Fruit fly (Drosophila melanogaster) whole organism, embryonic: ENCODE measurements around the gene IleRS-m.

Source experiments
- B-H1 ChIP-seq: fragments of 200-800 bp; sonication (Bioruptor generic); IDR thresholded peaks from 3 replicates; pipeline ENCODE4 v1.3.6; 2022; ENCODE audit warnings: missing biosample characterization, missing genetic modification characterization
- Blimp-1 ChIP-seq: fragments of 200-800 bp; sonication (Bioruptor generic); optimal IDR thresholded peaks from 3 replicates; lab custom pipeline; 2018; ENCODE audit warnings: missing biosample characterization, missing genetic modification characterization, mild to moderate bottlenecking, moderate library complexity, missing genetic modification reagents
- CG10147 ChIP-seq: fragments of 200-800 bp; sonication (Bioruptor generic); optimal IDR thresholded peaks from 2 replicates; lab custom pipeline; 2019; ENCODE audit warnings: missing biosample characterization, mild to moderate bottlenecking, missing genetic modification characterization, moderate library complexity
- CG1024 ChIP-seq: fragments of 200-800 bp; sonication (Bioruptor generic); IDR thresholded peaks from 2 replicates; pipeline ENCODE4 v1.3.6; 2022; ENCODE audit warnings: missing biosample characterization, missing genetic modification characterization
- CG10543 ChIP-seq: fragments of 200-800 bp; sonication (Bioruptor generic); optimal IDR thresholded peaks from 3 replicates; lab custom pipeline; 2017; ENCODE audit warnings: missing biosample characterization, mild to moderate bottlenecking, missing genetic modification characterization, moderate library complexity
- CG11085 ChIP-seq: fragments of 200-800 bp; sonication (Bioruptor generic); IDR thresholded peaks from 2 replicates; pipeline ENCODE4 v1.3.6; 2022; ENCODE audit warnings: missing biosample characterization, missing genetic modification characterization
- CG11093 ChIP-seq: fragments of 200-800 bp; sonication (Bioruptor generic); IDR thresholded peaks from 3 replicates; pipeline ENCODE4 v1.3.6; 2022; ENCODE audit warnings: missing biosample characterization, missing genetic modification characterization
- CG12071 ChIP-seq: fragments of 200-800 bp; sonication (Bioruptor generic); optimal IDR thresholded peaks from 3 replicates; lab custom pipeline; 2018; ENCODE audit warnings: missing biosample characterization, mild to moderate bottlenecking, missing genetic modification characterization
- CG12236 ChIP-seq: fragments of 200-800 bp; sonication (Bioruptor generic); optimal IDR thresholded peaks from 2 replicates; lab custom pipeline; 2016; ENCODE audit warnings: missing biosample characterization, missing genetic modification characterization
- CG12391 ChIP-seq: fragments of 200-800 bp; sonication (Bioruptor generic); optimal IDR thresholded peaks from 3 replicates; lab custom pipeline; 2018; ENCODE audit warnings: missing biosample characterization, mild to moderate bottlenecking, missing genetic modification characterization, moderate library complexity
- CG15011 ChIP-seq: fragments of 200-800 bp; sonication (Bioruptor generic); optimal IDR thresholded peaks from 3 replicates; lab custom pipeline; 2018; ENCODE audit warnings: missing biosample characterization, mild to moderate bottlenecking, missing genetic modification characterization
- CG18262 ChIP-seq: fragments of 200-800 bp; optimal IDR thresholded peaks from 3 replicates; lab custom pipeline; 2019; ENCODE audit warnings: missing biosample characterization, mild to moderate bottlenecking, missing genetic modification characterization, moderate library complexity
- CG34422 ChIP-seq: fragments of 200-800 bp; sonication (Bioruptor generic); IDR thresholded peaks from 3 replicates; pipeline ENCODE4 v1.3.6; 2022; ENCODE audit warnings: missing biosample characterization, missing genetic modification characterization
- CG3995 ChIP-seq: fragments of 200-800 bp; sonication (Bioruptor generic); optimal IDR thresholded peaks from 3 replicates; lab custom pipeline; 2016; ENCODE audit warnings: missing biosample characterization, missing genetic modification characterization
- CG5953 ChIP-seq: fragments of 200-800 bp; sonication (Bioruptor generic); IDR thresholded peaks from 2 replicates; pipeline ENCODE4 v1.3.6; 2022; ENCODE audit warnings: missing biosample characterization, missing genetic modification characterization
- CG6854 ChIP-seq: fragments of 200-800 bp; sonication (Bioruptor generic); optimal IDR thresholded peaks from 3 replicates; lab custom pipeline; 2017; ENCODE audit warnings: missing biosample characterization, mild to moderate bottlenecking, missing genetic modification characterization
- CG7357 ChIP-seq: fragments of 200-800 bp; sonication (Bioruptor generic); IDR thresholded peaks from 3 replicates; pipeline ENCODE4 v1.3.6; 2022; ENCODE audit warnings: missing biosample characterization, missing genetic modification characterization
- CG7745 ChIP-seq: fragments of 200-800 bp; sonication (Bioruptor generic); optimal IDR thresholded peaks from 2 replicates; lab custom pipeline; 2018; ENCODE audit warnings: missing biosample characterization, mild to moderate bottlenecking, missing genetic modification characterization, moderate library complexity
- CG7839 ChIP-seq: fragments of 200-800 bp; sonication (Bioruptor generic); optimal IDR thresholded peaks from 3 replicates; lab custom pipeline; 2018; ENCODE audit warnings: missing biosample characterization, mild to moderate bottlenecking, missing genetic modification characterization, moderate library complexity
- CG8359 ChIP-seq: fragments of 200-800 bp; sonication (Bioruptor generic); optimal IDR thresholded peaks from 2 replicates; lab custom pipeline; 2017; ENCODE audit warnings: missing biosample characterization, mild to moderate bottlenecking, missing genetic modification characterization, borderline replicate concordance
- Chrac-16 ChIP-seq: fragments of 200-800 bp; sonication (Bioruptor generic); optimal IDR thresholded peaks from 3 replicates; lab custom pipeline; 2016; ENCODE audit warnings: missing biosample characterization, missing genetic modification characterization
- D ChIP-seq, 2 experiments: fragments of 200-800 bp in 1 of 2; fragments of >200 bp in 1 of 2; sonication (Bioruptor generic) in 1 of 2; optimal IDR thresholded peaks; 2 replicates in 1 of 2; 3 replicates in 1 of 2; lab custom pipeline; 2017; ENCODE audit warnings: mild to moderate bottlenecking in 1 of 2, missing biosample characterization in 1 of 2, missing genetic modification characterization in 1 of 2, missing genetic modification reagents in 1 of 2
- D19A ChIP-seq: fragments of 200-800 bp; optimal IDR thresholded peaks from 3 replicates; lab custom pipeline; 2019; ENCODE audit warnings: missing biosample characterization, mild to moderate bottlenecking, missing genetic modification characterization, moderate library complexity
- Doc3 ChIP-seq: fragments of 200-800 bp; sonication (Bioruptor generic); IDR thresholded peaks from 3 replicates; pipeline ENCODE4 v1.3.6; 2022; ENCODE audit warnings: missing biosample characterization, missing genetic modification characterization; ENCODE audit not compliant: partially characterized antibody
- Dp ChIP-seq: fragments of 200-800 bp; sonication (Bioruptor generic); optimal IDR thresholded peaks from 2 replicates; lab custom pipeline; 2018; ENCODE audit warnings: missing biosample characterization, mild to moderate bottlenecking, missing genetic modification characterization, moderate library complexity
- Fer3 ChIP-seq: fragments of 200-800 bp; sonication (Bioruptor generic); optimal IDR thresholded peaks from 2 replicates; lab custom pipeline; 2018; ENCODE audit warnings: missing biosample characterization, mild to moderate bottlenecking, missing genetic modification characterization, moderate library complexity
- HLH4C ChIP-seq: fragments of 200-800 bp; sonication (Bioruptor generic); IDR thresholded peaks from 3 replicates; pipeline ENCODE4 v1.3.6; 2022; ENCODE audit warnings: missing biosample characterization, missing genetic modification characterization; ENCODE audit not compliant: partially characterized antibody
- Hsf ChIP-seq: fragments of 200-800 bp; sonication (Bioruptor generic); optimal IDR thresholded peaks from 3 replicates; lab custom pipeline; 2016; ENCODE audit warnings: missing biosample characterization, missing genetic modification characterization
- MBD-R2 ChIP-seq: fragments of 200-800 bp; sonication (Bioruptor generic); IDR thresholded peaks from 2 replicates; pipeline ENCODE4 v1.3.6; 2022; ENCODE audit warnings: missing biosample characterization, missing genetic modification characterization
- Mad ChIP-seq: fragments of 200-800 bp; sonication (Bioruptor generic); optimal IDR thresholded peaks from 2 replicates; lab custom pipeline; 2016; ENCODE audit warnings: missing biosample characterization, missing genetic modification characterization
- Nf-YC ChIP-seq: fragments of 200-800 bp; optimal IDR thresholded peaks from 3 replicates; lab custom pipeline; 2019; ENCODE audit warnings: missing biosample characterization, mild to moderate bottlenecking, missing genetic modification characterization, moderate library complexity
- Ptx1 ChIP-seq: fragments of 200-800 bp; sonication (Bioruptor generic); IDR thresholded peaks from 2 replicates; pipeline ENCODE4 v1.3.6; 2022; ENCODE audit warnings: missing biosample characterization, missing genetic modification characterization
- Sox102F ChIP-seq: fragments of 200-800 bp; sonication (Bioruptor generic); optimal IDR thresholded peaks from 2 replicates; lab custom pipeline; 2018; ENCODE audit warnings: missing biosample characterization, mild to moderate bottlenecking, missing genetic modification characterization, moderate library complexity
- Usf ChIP-seq: fragments of 200-800 bp; sonication (Bioruptor generic); optimal IDR thresholded peaks from 2 replicates; lab custom pipeline; 2017; ENCODE audit warnings: missing genotype, missing biosample characterization, missing genetic modification characterization
- ab ChIP-seq: fragments of 200-800 bp; sonication (Bioruptor generic); optimal IDR thresholded peaks from 2 replicates; lab custom pipeline; 2016; ENCODE audit warnings: missing biosample characterization, missing genetic modification characterization
- chinmo ChIP-seq: fragments of 200-800 bp; sonication (Bioruptor generic); IDR thresholded peaks from 4 replicates; pipeline ENCODE4 v1.3.6; 2022; ENCODE audit warnings: missing biosample characterization, missing genetic modification characterization; ENCODE audit not compliant: partially characterized antibody
- en ChIP-seq: fragments of 200-800 bp; sonication (Bioruptor generic); optimal IDR thresholded peaks from 2 replicates; lab custom pipeline; 2016; ENCODE audit warnings: missing biosample characterization, missing genetic modification characterization
- fd64A ChIP-seq: fragments of 200-800 bp; sonication (Bioruptor generic); optimal IDR thresholded peaks from 3 replicates; lab custom pipeline; 2018; ENCODE audit warnings: missing biosample characterization, mild to moderate bottlenecking, missing genetic modification characterization
- fd96Cb ChIP-seq: fragments of 200-800 bp; sonication (Bioruptor generic); optimal IDR thresholded peaks from 2 replicates; lab custom pipeline; 2018; ENCODE audit warnings: missing biosample characterization, mild to moderate bottlenecking, missing genetic modification characterization, moderate library complexity
- grau ChIP-seq: fragments of 200-800 bp; optimal IDR thresholded peaks from 3 replicates; lab custom pipeline; 2019; ENCODE audit warnings: missing biosample characterization, mild to moderate bottlenecking, missing genetic modification characterization, moderate library complexity
- h ChIP-seq: fragments of >200 bp; optimal IDR thresholded peaks from 2 replicates; lab custom pipeline; 2017
- hb ChIP-seq: fragments of 200-800 bp; sonication (Bioruptor generic); IDR thresholded peaks from 3 replicates; pipeline ENCODE4 v1.3.6; 2022; ENCODE audit warnings: missing biosample characterization, missing genetic modification characterization; ENCODE audit not compliant: partially characterized antibody
- kni ChIP-seq: fragments of 200-800 bp; sonication (Bioruptor generic); optimal IDR thresholded peaks from 3 replicates; lab custom pipeline; 2017; ENCODE audit warnings: mild to moderate bottlenecking, missing biosample characterization, missing genetic modification reagents, missing genetic modification characterization
- pho ChIP-seq: fragments of 200-800 bp; sonication (Bioruptor generic); optimal IDR thresholded peaks from 2 replicates; lab custom pipeline; 2016; ENCODE audit warnings: missing biosample characterization, missing genetic modification characterization
- repo ChIP-seq: fragments of 200-800 bp; sonication (Bioruptor generic); optimal IDR thresholded peaks from 2 replicates; lab custom pipeline; 2016; ENCODE audit warnings: missing biosample characterization, missing genetic modification characterization
- scrt ChIP-seq: fragments of 200-800 bp; sonication (Bioruptor generic); optimal IDR thresholded peaks from 2 replicates; lab custom pipeline; 2018; ENCODE audit warnings: missing biosample characterization, mild to moderate bottlenecking, missing genetic modification characterization, moderate library complexity
- trh ChIP-seq: fragments of 200-800 bp; sonication (Bioruptor generic); optimal IDR thresholded peaks from 2 replicates; lab custom pipeline; 2016; ENCODE audit warnings: missing biosample characterization, missing genetic modification characterization
- unc-4 ChIP-seq: fragments of 200-800 bp; sonication (Bioruptor generic); IDR thresholded peaks from 2 replicates; pipeline ENCODE4 v1.3.6; 2022; ENCODE audit warnings: missing biosample characterization, missing genetic modification characterization; ENCODE audit not compliant: partially characterized antibody
- unpg ChIP-seq: fragments of 200-800 bp; sonication (Bioruptor generic); optimal IDR thresholded peaks from 3 replicates; lab custom pipeline; 2018; ENCODE audit warnings: missing biosample characterization, mild to moderate bottlenecking, missing genetic modification characterization, moderate library complexity
- zen ChIP-seq: fragments of 200-800 bp; sonication (Bioruptor generic); optimal IDR thresholded peaks from 3 replicates; lab custom pipeline; 2018; ENCODE audit warnings: missing biosample characterization, mild to moderate bottlenecking, missing genetic modification characterization, moderate library complexity
- zfh1 ChIP-seq: fragments of 200-800 bp; sonication (Bioruptor generic); IDR thresholded peaks from 3 replicates; pipeline ENCODE4 v1.3.6; 2022; ENCODE audit warnings: missing biosample characterization, missing genetic modification characterization

Gene IleRS-m

dm6 chr3L:16132067-16132418, 32.0 kb downstream of the IleRS-m start (continued):
- no peak for TF ChIP-seq chinmo (GFP tag; lab: Robert Waterston, UW)
- no peak for TF ChIP-seq CG12391
- TF ChIP-seq CG10543 (GFP tag; lab: Kevin White, UChicago), result no peak
- peak; percentile 3; the same call in 1 of the 3 replicates for TF ChIP-seq CG34422 (GFP tag; lab: Robert Waterston, UW)
- no peak for TF ChIP-seq Hsf (GFP tag; lab: Kevin White, UChicago)
- no peak for TF ChIP-seq Doc3 (GFP tag; lab: Robert Waterston, UW)
- no peak for TF ChIP-seq CG11093 (GFP tag; lab: Robert Waterston, UW)
- TF ChIP-seq unpg (GFP tag; lab: Kevin White, UChicago), result no peak
- TF ChIP-seq HLH4C (GFP tag; lab: Robert Waterston, UW), result no peak
- TF ChIP-seq scrt (GFP tag; lab: Kevin White, UChicago), result no peak
- TF ChIP-seq fd96Cb (tag; lab: Kevin White, UChicago), result no peak
- no peak for TF ChIP-seq h
- no peak for TF ChIP-seq CG15011
- TF ChIP-seq repo (GFP tag; lab: Kevin White, UChicago), result no peak
- no peak for TF ChIP-seq hb (GFP tag; lab: Robert Waterston, UW)
- no peak for TF ChIP-seq Mad (GFP tag; lab: Kevin White, UChicago)
- TF ChIP-seq ab (GFP tag; lab: Kevin White, UChicago), result no peak
- TF ChIP-seq CG6854 (GFP tag; lab: Kevin White, UChicago), result no peak
- TF ChIP-seq Chrac-16 (GFP tag; lab: Kevin White, UChicago), result no peak
- no peak for TF ChIP-seq CG7745 (tag; lab: Kevin White, UChicago)
- TF ChIP-seq pho (GFP tag; lab: Kevin White, UChicago), result no peak
- TF ChIP-seq CG7839 (tag; lab: Kevin White, UChicago), result no peak
- TF ChIP-seq MBD-R2 (GFP tag; lab: Robert Waterston, UW), result peak; percentile 9
- no peak for TF ChIP-seq Fer3
- TF ChIP-seq Ptx1, result no peak
- no peak for TF ChIP-seq CG10147 (GFP tag; lab: Kevin White, UChicago)
- no peak for TF ChIP-seq Blimp-1 (GFP tag; lab: Kevin White, UChicago)
- TF ChIP-seq CG12236 (GFP tag; lab: Kevin White, UChicago), result no peak
- TF ChIP-seq Dp (GFP tag; lab: Kevin White, UChicago), result no peak
- TF ChIP-seq Nf-YC (tag; lab: Kevin White, UChicago), result no peak
- no peak for TF ChIP-seq en
- no peak for TF ChIP-seq zen
- no peak for TF ChIP-seq B-H1 (GFP tag; lab: Robert Waterston, UW)
- no peak for TF ChIP-seq CG7357 (GFP tag; lab: Robert Waterston, UW)
- TF ChIP-seq trh (GFP tag; lab: Kevin White, UChicago), result no peak
- TF ChIP-seq CG3995 (GFP tag; lab: Kevin White, UChicago), result no peak
- TF ChIP-seq D (optimal IDR thresholded peaks at IDR 0.05; lab: Kevin White, UChicago), result no peak
- TF ChIP-seq D (GFP tag; optimal IDR thresholded peaks at IDR 0.05; lab: Kevin White, UChicago), result no peak
- no peak for TF ChIP-seq fd64A (GFP tag; lab: Kevin White, UChicago)
- no peak for TF ChIP-seq grau (tag; lab: Kevin White, UChicago)
- TF ChIP-seq kni (GFP tag; lab: Kevin White, UChicago), result no peak
- TF ChIP-seq CG5953 (GFP tag; lab: Robert Waterston, UW), result no peak
- TF ChIP-seq CG1024 (GFP tag; lab: Robert Waterston, UW), result no peak
- TF ChIP-seq D19A (tag; lab: Kevin White, UChicago), result no peak
- no peak for TF ChIP-seq CG8359
- TF ChIP-seq unc-4 (GFP tag; lab: Robert Waterston, UW), result no peak
- 0 out of 3 replicates have a peak, but pooled peaks have one; percentile 8 for TF ChIP-seq zfh1 (GFP tag; lab: Robert Waterston, UW)
- TF ChIP-seq CG18262 (tag; lab: Kevin White, UChicago), result no peak
- TF ChIP-seq Usf (GFP tag; lab: Kevin White, UChicago), result no peak
- TF ChIP-seq Sox102F (GFP tag; lab: Kevin White, UChicago), result no peak
- no peak for TF ChIP-seq CG11085 (GFP tag; lab: Robert Waterston, UW)
- TF ChIP-seq CG12071 (GFP tag; lab: Kevin White, UChicago), result no peak
